Fruit fly (Drosophila melanogaster) whole organism, wandering third instar larva: Measurements from ENCODE around the gene CG6678.

Experiments
- Abd-B ChIP-seq: fragments of >200 bp; optimal IDR thresholded peaks from 2 replicates; lab custom pipeline; 2017; ENCODE audit warnings: missing biosample characterization, missing genetic modification characterization
- CG32264 ChIP-seq: fragments of 200-800 bp; sonication (Bioruptor generic); optimal IDR thresholded peaks from 2 replicates; lab custom pipeline; 2016; ENCODE audit warnings: missing biosample characterization, missing genetic modification characterization
- CG9705 ChIP-seq: fragments of 200-800 bp; sonication (Bioruptor generic); optimal IDR thresholded peaks from 2 replicates; lab custom pipeline; 2018; ENCODE audit warnings: missing biosample characterization, mild to moderate bottlenecking, missing genetic modification characterization
- CrebA ChIP-seq: fragments of 200-800 bp; sonication (Bioruptor generic); optimal IDR thresholded peaks from 2 replicates; lab custom pipeline; 2016; ENCODE audit warnings: missing biosample characterization, mild to moderate bottlenecking, missing genetic modification characterization, borderline replicate concordance
- Dfd ChIP-seq: fragments of >200 bp; optimal IDR thresholded peaks from 2 replicates; lab custom pipeline; 2017; ENCODE audit warnings: missing biosample characterization, missing genetic modification characterization
- Dif ChIP-seq: fragments of 200-275, 200-300 bp; sonication (Bioruptor generic); optimal IDR thresholded peaks from 2 replicates; lab custom pipeline; 2018; ENCODE audit warnings: missing biosample characterization, missing genetic modification characterization; ENCODE audit not compliant: partially characterized antibody
- GATAd ChIP-seq: sonication (Bioruptor generic); optimal IDR thresholded peaks from 2 replicates; lab custom pipeline; 2016; ENCODE audit warnings: missing biosample characterization, missing genetic modification characterization
- HLH106 ChIP-seq: fragments of 200-800 bp; optimal IDR thresholded peaks from 3 replicates; lab custom pipeline; 2019; ENCODE audit warnings: missing biosample characterization, mild to moderate bottlenecking, missing genetic modification characterization, moderate library complexity
- Hnf4 ChIP-seq: fragments of 200-800 bp; sonication (Bioruptor generic); optimal IDR thresholded peaks from 2 replicates; lab custom pipeline; 2016; ENCODE audit warnings: missing biosample characterization, mild to moderate bottlenecking, missing genetic modification characterization
- Hr78 ChIP-seq: fragments of >200 bp; optimal IDR thresholded peaks from 2 replicates; lab custom pipeline; 2017; ENCODE audit warnings: missing biosample characterization, missing genetic modification characterization
- Hr83 ChIP-seq: fragments of 200-300 bp; sonication (Bioruptor generic); optimal IDR thresholded peaks from 2 replicates; lab custom pipeline; 2016; ENCODE audit warnings: missing biosample characterization, mild to moderate bottlenecking, missing genetic modification characterization, moderate library complexity; ENCODE audit not compliant: poor library complexity, severe bottlenecking
- Jra ChIP-seq: sonication (Bioruptor generic); optimal IDR thresholded peaks from 2 replicates; lab custom pipeline; 2016; ENCODE audit warnings: missing biosample characterization, missing genetic modification characterization
- Mio ChIP-seq: sonication (Bioruptor generic); optimal IDR thresholded peaks from 2 replicates; lab custom pipeline; 2016; ENCODE audit warnings: missing biosample characterization, missing genetic modification characterization
- Myc ChIP-seq: fragments of >200 bp; optimal IDR thresholded peaks from 2 replicates; lab custom pipeline; 2017
- N ChIP-seq: fragments of >200 bp; optimal IDR thresholded peaks from 2 replicates; lab custom pipeline; 2018; ENCODE audit warnings: missing biosample characterization, missing external identifiers, missing genetic modification characterization
- OdsH ChIP-seq: fragments of 200-800 bp; sonication (Bioruptor generic); optimal IDR thresholded peaks from 2 replicates; lab custom pipeline; 2016; ENCODE audit warnings: missing biosample characterization, mild to moderate bottlenecking, missing genetic modification characterization
- Rel ChIP-seq, 2 experiments: fragments of 200-800 bp; sonication (Bioruptor generic) in 1 of 2; optimal IDR thresholded peaks; 2 replicates in 1 of 2; 3 replicates in 1 of 2; lab custom pipeline; 2016 to 2019; ENCODE audit warnings: mild to moderate bottlenecking in 2 of 2, missing biosample characterization in 2 of 2, missing genetic modification characterization in 2 of 2, moderate library complexity in 1 of 2
- Sp1 ChIP-seq: fragments of 200-800 bp; sonication (Bioruptor generic); optimal IDR thresholded peaks from 3 replicates; lab custom pipeline; 2019; ENCODE audit warnings: missing biosample characterization, mild to moderate bottlenecking, missing genetic modification characterization, moderate library complexity
- Vsx2 ChIP-seq: fragments of 200-300, 225-300 bp; sonication (Bioruptor generic); optimal IDR thresholded peaks from 2 replicates; lab custom pipeline; 2018; ENCODE audit warnings: missing biosample characterization, missing genetic modification characterization; ENCODE audit not compliant: partially characterized antibody
- br ChIP-seq: fragments of 200-800 bp; sonication (Bioruptor generic); optimal IDR thresholded peaks from 2 replicates; lab custom pipeline; 2016; ENCODE audit warnings: missing biosample characterization, missing genetic modification characterization
- brk ChIP-seq: fragments of 200-800 bp; sonication (Bioruptor generic); optimal IDR thresholded peaks from 2 replicates; lab custom pipeline; 2016; ENCODE audit warnings: missing biosample characterization, mild to moderate bottlenecking, missing genetic modification characterization
- dl ChIP-seq, 2 experiments: fragments of 175-275, 200-275 bp in 1 of 2; fragments of 200-275 bp in 1 of 2; sonication (Bioruptor generic); optimal IDR thresholded peaks; lab custom pipeline; 2018; ENCODE audit warnings: mild to moderate bottlenecking in 2 of 2, missing biosample characterization in 2 of 2, missing genetic modification characterization in 2 of 2, moderate library complexity in 2 of 2; ENCODE audit not compliant: partially characterized antibody in 2 of 2, insufficient read depth in 1 of 2
- dmrt93B ChIP-seq: fragments of 200-800 bp; sonication (Bioruptor generic); optimal IDR thresholded peaks from 2 replicates; lab custom pipeline; 2018; ENCODE audit warnings: missing biosample characterization, mild to moderate bottlenecking, missing genetic modification characterization
- dsf ChIP-seq: sonication (Bioruptor generic); optimal IDR thresholded peaks from 2 replicates; lab custom pipeline; 2016; ENCODE audit warnings: missing biosample characterization, missing genetic modification characterization, borderline replicate concordance
- ey ChIP-seq: fragments of 200-800 bp; sonication (Bioruptor generic); optimal IDR thresholded peaks from 2 replicates; lab custom pipeline; 2016; ENCODE audit warnings: missing biosample characterization, missing genetic modification characterization
- foxo ChIP-seq, 2 experiments: fragments of 200-800 bp; sonication (Bioruptor generic); optimal IDR thresholded peaks; 2 replicates in 1 of 2; 3 replicates in 1 of 2; lab custom pipeline; 2016 to 2017; ENCODE audit warnings: missing biosample characterization in 2 of 2, missing genetic modification characterization in 2 of 2
- fru ChIP-seq: fragments of 200-800 bp; sonication (Bioruptor generic); optimal IDR thresholded peaks from 3 replicates; lab custom pipeline; 2016; ENCODE audit warnings: missing biosample characterization, mild to moderate bottlenecking, missing genetic modification characterization
- h ChIP-seq: fragments of 200-800 bp; sonication (Bioruptor generic); optimal IDR thresholded peaks from 3 replicates; lab custom pipeline; 2016; ENCODE audit warnings: missing biosample characterization, mild to moderate bottlenecking, missing genetic modification characterization
- jim ChIP-seq: fragments of 175-275, 200-325 bp; sonication (Bioruptor generic); optimal IDR thresholded peaks from 2 replicates; lab custom pipeline; 2016; ENCODE audit warnings: missing biosample characterization, mild to moderate bottlenecking, missing genetic modification characterization
- lola ChIP-seq: fragments of >200 bp; optimal IDR thresholded peaks from 2 replicates; lab custom pipeline; 2017; ENCODE audit warnings: missing biosample characterization, missing genetic modification characterization
- pan ChIP-seq: fragments of >200 bp; optimal IDR thresholded peaks from 2 replicates; lab custom pipeline; 2017
- psq ChIP-seq: fragments of 200-800 bp; sonication (Bioruptor generic); optimal IDR thresholded peaks from 3 replicates; lab custom pipeline; 2017; ENCODE audit warnings: missing biosample characterization, mild to moderate bottlenecking, missing genetic modification characterization, moderate library complexity
- rgr ChIP-seq: fragments of 200-800 bp; sonication (Bioruptor generic); optimal IDR thresholded peaks from 3 replicates; lab custom pipeline; 2016; ENCODE audit warnings: missing biosample characterization, mild to moderate bottlenecking, missing genetic modification characterization
- sage ChIP-seq: fragments of 200-800 bp; sonication (Bioruptor generic); optimal IDR thresholded peaks from 2 replicates; lab custom pipeline; 2016; ENCODE audit warnings: missing biosample characterization, mild to moderate bottlenecking, missing genetic modification characterization
- sv ChIP-seq: fragments of 200-800 bp; sonication (Bioruptor generic); optimal IDR thresholded peaks from 3 replicates; lab custom pipeline; 2016; ENCODE audit warnings: missing biosample characterization, missing genetic modification characterization
- tai ChIP-seq: sonication (Bioruptor generic); optimal IDR thresholded peaks from 2 replicates; lab custom pipeline; 2016; ENCODE audit warnings: missing biosample characterization, missing genetic modification characterization
- usp ChIP-seq: fragments of >200 bp; optimal IDR thresholded peaks from 2 replicates; lab custom pipeline; 2017; ENCODE audit warnings: missing biosample characterization, missing genetic modification characterization
- woc ChIP-seq: sonication (Bioruptor generic); optimal IDR thresholded peaks from 2 replicates; lab custom pipeline; 2016; ENCODE audit warnings: missing biosample characterization, mild to moderate bottlenecking, missing genetic modification characterization

CG6678 gene

DNA sequence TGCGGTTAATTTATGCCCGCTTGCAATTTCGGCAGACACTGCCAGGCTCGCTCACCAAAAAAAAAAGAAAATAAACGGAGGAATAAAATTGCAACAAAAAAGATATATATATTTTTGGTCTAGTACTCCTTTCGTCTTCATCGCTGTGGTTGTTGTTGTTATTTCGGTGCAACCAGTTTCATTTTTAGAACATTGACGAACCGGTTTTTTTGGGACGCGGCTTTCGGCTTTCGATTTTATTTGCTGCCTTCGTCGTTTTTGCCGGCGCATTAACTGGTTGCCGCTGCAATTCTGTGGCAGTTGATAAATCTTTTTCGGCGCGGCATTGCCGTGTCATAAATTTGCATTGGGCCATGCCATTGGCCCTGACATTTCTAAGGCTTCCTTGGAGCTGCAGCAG lies 52.3 kb downstream of the CG6678 start:
- TF ChIP-seq jim (GFP tag; lab: Kevin White, UChicago) (no peak), pan (no peak), Dif (GFP tag; lab: Kevin White, UChicago) (no peak)

DNA sequence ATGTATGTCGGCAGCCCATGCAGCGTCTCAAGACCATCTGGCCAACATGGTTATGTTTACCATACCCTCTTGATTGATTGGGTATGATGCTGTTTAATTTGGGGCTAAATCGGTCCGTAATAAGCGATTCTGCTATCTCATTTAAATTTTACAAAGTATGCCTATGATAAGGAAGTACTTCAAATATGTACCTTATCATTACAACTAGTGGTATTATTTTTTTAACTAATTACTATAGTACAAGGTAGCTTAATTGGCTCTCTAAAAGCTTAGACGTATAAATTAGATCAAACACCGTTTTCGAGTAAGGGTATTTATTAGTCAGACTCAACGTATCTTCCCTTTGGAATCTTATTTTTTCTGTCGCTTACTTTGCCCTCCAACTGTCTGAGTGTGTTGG lies 53.3 kb downstream of the CG6678 start:
- TF ChIP-seq foxo (GFP tag; optimal IDR thresholded peaks at IDR 0.05; lab: Kevin White, UChicago) (no peak), CrebA (GFP tag; lab: Kevin White, UChicago) (no peak), Sp1 (GFP tag; lab: Kevin White, UChicago) (no peak), psq (GFP tag; lab: Kevin White, UChicago) (no peak), GATAd (GFP tag; lab: Kevin White, UChicago) (no peak), HLH106 (tag; lab: Kevin White, UChicago) (no peak), Dif (GFP tag; lab: Kevin White, UChicago) (no peak), pan (no peak), jim (GFP tag; lab: Kevin White, UChicago) (no peak), N (GFP tag; lab: Kevin White, UChicago) (no peak), usp (no peak), Dfd (GFP tag; lab: Kevin White, UChicago) (no peak), lola (GFP tag; lab: Kevin White, UChicago) (no peak), CG32264 (GFP tag; lab: Kevin White, UChicago) (no peak)
- TF ChIP-seq, all 38 proteins: peak for 0

- no peak for TF ChIP-seq Rel (GFP tag; optimal IDR thresholded peaks at IDR 0.05; lab: Kevin White, UChicago)
- no peak for TF ChIP-seq Rel (tag; optimal IDR thresholded peaks at IDR 0.05; lab: Kevin White, UChicago)
- peak; percentile 35 for TF ChIP-seq Hr83 (GFP tag; lab: Kevin White, UChicago)
Measured at dm6 chr3R:21940884-21941390, 54.1 kb downstream of the CG6678 start.

DNA sequence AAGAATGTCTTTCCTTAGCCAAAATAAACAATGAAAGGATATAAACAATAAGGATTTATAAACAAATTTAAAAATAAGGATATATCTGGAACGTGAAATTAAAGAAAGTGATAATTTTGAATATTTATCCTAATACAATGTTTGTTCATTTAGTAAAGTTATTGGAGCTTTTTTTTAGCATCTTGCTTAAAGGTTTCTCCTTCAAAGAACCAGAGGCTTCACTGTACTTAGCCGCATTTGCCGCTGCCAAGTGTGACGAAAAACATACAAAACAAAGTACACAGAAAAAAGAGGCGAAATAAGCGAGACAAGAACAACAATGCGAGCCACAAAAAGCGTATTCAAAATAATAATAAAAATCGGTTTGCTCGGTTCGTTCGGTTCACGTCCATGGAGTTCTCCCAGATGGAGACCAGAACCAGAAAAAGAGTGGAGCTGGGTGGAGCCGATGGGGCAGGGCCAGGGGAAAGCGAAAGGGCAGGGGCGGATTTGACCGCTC lies 54.6 kb downstream of the CG6678 start:
- TF ChIP-seq Hr83 (GFP tag; lab: Kevin White, UChicago) = no peak
- TF ChIP-seq Vsx2 (GFP tag; lab: Kevin White, UChicago) = no peak
- TF ChIP-seq rgr = peak; percentile 88
- TF ChIP-seq usp = no peak
- TF ChIP-seq N (GFP tag; lab: Kevin White, UChicago) = no peak
- TF ChIP-seq dl (GFP tag; optimal IDR thresholded peaks at IDR 0.05; lab: Kevin White, UChicago; ENCODE audit: insufficient read depth in 1 of 2, partially characterized antibody in 2 of 2) = no peak
- TF ChIP-seq Rel (GFP tag; optimal IDR thresholded peaks at IDR 0.05; lab: Kevin White, UChicago) = no peak
- TF ChIP-seq Rel (tag; optimal IDR thresholded peaks at IDR 0.05; lab: Kevin White, UChicago) = no peak
- peak; percentile 48 for TF ChIP-seq brk (GFP tag; lab: Kevin White, UChicago)
- TF ChIP-seq Dfd (GFP tag; lab: Kevin White, UChicago) = peak; percentile 69
- peak; percentile 21 for TF ChIP-seq dsf (GFP tag; lab: Kevin White, UChicago)
- TF ChIP-seq h (GFP tag; lab: Kevin White, UChicago) = peak; percentile 87
- TF ChIP-seq Abd-B (GFP tag; lab: Kevin White, UChicago) = no peak
- TF ChIP-seq tai = no peak
- TF ChIP-seq CrebA (GFP tag; lab: Kevin White, UChicago) = peak; percentile 47
- TF ChIP-seq CG9705 (GFP tag; lab: Kevin White, UChicago) = peak; percentile 66
- peak; percentile 88 for TF ChIP-seq ey
- TF ChIP-seq dmrt93B = peak; percentile 86
- peak; percentile 92 for TF ChIP-seq HLH106 (tag; lab: Kevin White, UChicago)
- TF ChIP-seq CG32264 (GFP tag; lab: Kevin White, UChicago) = peak; percentile 38
- peak; percentile 89 for TF ChIP-seq Sp1 (GFP tag; lab: Kevin White, UChicago)
- no peak for TF ChIP-seq pan
- TF ChIP-seq OdsH (GFP tag; lab: Kevin White, UChicago) = peak; percentile 89
- TF ChIP-seq Mio (GFP tag; lab: Kevin White, UChicago) = peak; percentile 22
- peak; percentile 90 for TF ChIP-seq psq (GFP tag; lab: Kevin White, UChicago)
- no peak for TF ChIP-seq sage (GFP tag; lab: Kevin White, UChicago)
- TF ChIP-seq br = peak; percentile 85
- peak; percentile 78 for TF ChIP-seq Hnf4
- peak; percentile 88 for TF ChIP-seq fru (GFP tag; lab: Kevin White, UChicago)
- no peak for TF ChIP-seq jim (GFP tag; lab: Kevin White, UChicago)
- TF ChIP-seq Myc (lab: Kevin White, UChicago) = no peak
- no peak for TF ChIP-seq Dif (GFP tag; lab: Kevin White, UChicago)
- peak; percentile 23 for TF ChIP-seq GATAd (GFP tag; lab: Kevin White, UChicago)
- peak; percentile 57 for TF ChIP-seq Jra
- TF ChIP-seq woc (GFP tag; lab: Kevin White, UChicago) = peak; percentile 76
- TF ChIP-seq Hr78 (GFP tag; lab: Kevin White, UChicago) = no peak
- no peak for TF ChIP-seq sv (GFP tag; lab: Kevin White, UChicago)
- peak in 1 of 2 experiments; percentile 88 for TF ChIP-seq foxo (GFP tag; optimal IDR thresholded peaks at IDR 0.05; lab: Kevin White, UChicago)
- no peak for TF ChIP-seq lola (GFP tag; lab: Kevin White, UChicago)
